Fruit fly (Drosophila melanogaster) whole organism, pupa: ENCODE data around the gene XNP.

Experiments
- CG12605 ChIP-seq: fragments of 200-800 bp; sonication (Bioruptor generic); IDR thresholded peaks from 2 replicates; pipeline ENCODE4 v1.3.6; 2022; ENCODE audit warnings: missing biosample characterization, missing genetic modification characterization
- CG15710 ChIP-seq: fragments of 200-800 bp; sonication (Bioruptor generic); optimal IDR thresholded peaks from 2 replicates; lab custom pipeline; 2018; ENCODE audit warnings: missing biosample characterization, mild to moderate bottlenecking, missing genetic modification characterization, moderate library complexity
- CG34367 ChIP-seq: fragments of 200-800 bp; sonication (Bioruptor generic); optimal IDR thresholded peaks from 2 replicates; lab custom pipeline; 2018; ENCODE audit warnings: missing biosample characterization, mild to moderate bottlenecking, missing genetic modification characterization
- CG8301 ChIP-seq: fragments of 200-800 bp; sonication (Bioruptor generic); optimal IDR thresholded peaks from 2 replicates; lab custom pipeline; 2018; ENCODE audit warnings: missing biosample characterization, mild to moderate bottlenecking, missing genetic modification characterization
- CG9948 ChIP-seq: fragments of 200-800 bp; sonication (Bioruptor generic); optimal IDR thresholded peaks from 2 replicates; lab custom pipeline; 2018; ENCODE audit warnings: missing biosample characterization, mild to moderate bottlenecking, missing genetic modification characterization, moderate library complexity
- Pif1B ChIP-seq: fragments of 200-800 bp; sonication (Bioruptor generic); optimal IDR thresholded peaks from 3 replicates; lab custom pipeline; 2016; ENCODE audit warnings: missing biosample characterization, missing genetic modification characterization
- Snoo ChIP-seq: fragments of 200-800 bp; sonication (Bioruptor generic); optimal IDR thresholded peaks from 3 replicates; lab custom pipeline; 2017; ENCODE audit warnings: missing biosample characterization, mild to moderate bottlenecking, missing genetic modification characterization, inconsistent platforms
- fd96Ca ChIP-seq: fragments of 200-800 bp; sonication (Bioruptor generic); IDR thresholded peaks from 3 replicates; pipeline ENCODE4 v1.3.6; 2022; ENCODE audit warnings: missing biosample characterization, missing genetic modification characterization
- gl ChIP-seq: fragments of 200-800 bp; sonication (Bioruptor generic); optimal IDR thresholded peaks from 2 replicates; lab custom pipeline; 2018; ENCODE audit warnings: missing biosample characterization, mild to moderate bottlenecking, missing genetic modification characterization

dm6 chr3R:25512750-25513149 lies 30.1 kb upstream of the XNP start:
- TF ChIP-seq CG9948 (tag; lab: Kevin White, UChicago) (no peak), CG12605 (GFP tag; lab: Robert Waterston, UW) (no peak), CG15710 (tag; lab: Kevin White, UChicago) (no peak), fd96Ca (GFP tag; lab: Robert Waterston, UW) (no peak), CG8301 (tag; lab: Kevin White, UChicago) (no peak), Pif1B (GFP tag; lab: Kevin White, UChicago) (no peak), gl (no peak), Snoo (no peak), CG34367 (tag; lab: Kevin White, UChicago) (no peak)
